Worm (Caenorhabditis elegans) whole organism, young adult: ENCODE data around the gene tir-1.

Experiments
- B0019.2 ChIP-seq: fragments of 200-800 bp; sonication (Bioruptor generic); conservative IDR thresholded peaks from 2 replicates; pipeline ENCODE4 v1.3.6; 2022; ENCODE audit warnings: missing genetic modification reagents, missing genetic modification characterization, missing compliant biosample characterization
- B0261.1 ChIP-seq: sonication (generic microtip); optimal IDR thresholded peaks from 2 replicates; lab custom pipeline; 2016; ENCODE audit warnings: mild to moderate bottlenecking, missing genetic modification characterization, moderate library complexity, missing compliant biosample characterization
- B0336.3 ChIP-seq: fragments of 200-800 bp; sonication (Bioruptor generic); IDR thresholded peaks from 2 replicates; pipeline ENCODE4 v1.3.6; 2022; ENCODE audit warnings: missing genetic modification characterization, missing compliant biosample characterization
- F55B11.4 ChIP-seq: sonication (generic microtip); optimal IDR thresholded peaks from 2 replicates; lab custom pipeline; 2016; ENCODE audit warnings: missing compliant biosample characterization, missing genetic modification characterization, borderline replicate concordance; ENCODE audit not compliant: insufficient read depth
- K12H6.12 ChIP-seq: fragments of 200-800 bp; sonication (Bioruptor generic); optimal IDR thresholded peaks from 2 replicates; lab custom pipeline; 2018; ENCODE audit warnings: mild to moderate bottlenecking, missing genetic modification characterization, missing compliant biosample characterization
- Y56A3A.18 ChIP-seq: fragments of 200-800 bp; sonication (Bioruptor generic); IDR thresholded peaks from 2 replicates; pipeline ENCODE4 v1.3.6; 2022; ENCODE audit warnings: missing genetic modification reagents, missing genetic modification characterization, missing compliant biosample characterization
- Y67H2A.10 ChIP-seq: fragments of 200-800 bp; sonication (Bioruptor generic); conservative IDR thresholded peaks from 2 replicates; pipeline ENCODE4 v1.3.6; 2022; ENCODE audit warnings: missing genetic modification reagents, missing genetic modification characterization, missing compliant biosample characterization
- aptf-2 ChIP-seq: fragments of 200-800 bp; sonication (Bioruptor generic); conservative IDR thresholded peaks from 2 replicates; pipeline ENCODE4 v1.3.6; 2022; ENCODE audit warnings: missing genetic modification reagents, missing genetic modification characterization, missing compliant biosample characterization
- attf-3 ChIP-seq: fragments of 200-800 bp; sonication (Bioruptor generic); conservative IDR thresholded peaks from 2 replicates; pipeline ENCODE4 v1.3.6; 2022; ENCODE audit warnings: missing genetic modification reagents, missing genetic modification characterization, missing compliant biosample characterization
- bed-1 ChIP-seq: fragments of 200-800 bp; sonication (Bioruptor generic); IDR thresholded peaks from 2 replicates; pipeline ENCODE4 v1.3.6; 2022; ENCODE audit warnings: missing genetic modification reagents, missing genetic modification characterization, missing compliant biosample characterization
- bed-2 ChIP-seq: fragments of 200-800 bp; sonication (Bioruptor generic); IDR thresholded peaks from 2 replicates; pipeline ENCODE4 v1.3.6; 2022; ENCODE audit warnings: missing genetic modification reagents, missing genetic modification characterization, missing compliant biosample characterization
- ceh-100 ChIP-seq: fragments of 200-800 bp; sonication (Bioruptor generic); IDR thresholded peaks from 2 replicates; pipeline ENCODE4 v1.3.6; 2022; ENCODE audit warnings: missing genetic modification reagents, missing genetic modification characterization, missing compliant biosample characterization
- ceh-40 ChIP-seq: fragments of 200-800 bp; sonication (Bioruptor generic); IDR thresholded peaks from 2 replicates; pipeline ENCODE4 v1.3.6; 2022; ENCODE audit warnings: missing genetic modification characterization, missing compliant biosample characterization
- ceh-91 ChIP-seq: fragments of 200-800 bp; sonication (Bioruptor generic); IDR thresholded peaks from 2 replicates; pipeline ENCODE4 v1.3.6; 2022; ENCODE audit warnings: missing genetic modification reagents, missing genetic modification characterization, missing compliant biosample characterization
- chd-7 ChIP-seq: sonication (generic microtip); optimal IDR thresholded peaks from 2 replicates; lab custom pipeline; 2016; ENCODE audit warnings: mild to moderate bottlenecking, missing genetic modification characterization, moderate library complexity, missing compliant biosample characterization
- dox-1 ChIP-seq: fragments of 200-800 bp; sonication (Bioruptor generic); IDR thresholded peaks from 2 replicates; pipeline ENCODE4 v1.3.6; 2022; ENCODE audit warnings: missing genetic modification reagents, missing genetic modification characterization, missing compliant biosample characterization
- dpff-1 ChIP-seq: sonication (generic microtip); optimal IDR thresholded peaks from 2 replicates; lab custom pipeline; 2017; ENCODE audit warnings: mild to moderate bottlenecking, missing genetic modification characterization, missing compliant biosample characterization
- egrh-3 ChIP-seq: fragments of 200-800 bp; sonication (Bioruptor generic); IDR thresholded peaks from 2 replicates; pipeline ENCODE4 v1.3.6; 2022; ENCODE audit warnings: missing genetic modification reagents, missing genetic modification characterization, missing compliant biosample characterization
- gei-17 ChIP-seq: fragments of 200-800 bp; sonication (Bioruptor generic); optimal IDR thresholded peaks from 2 replicates; lab custom pipeline; 2018; ENCODE audit warnings: mild to moderate bottlenecking, missing genetic modification characterization, missing compliant biosample characterization
- hlh-12 ChIP-seq: sonication (generic microtip); optimal IDR thresholded peaks from 2 replicates; lab custom pipeline; 2016; ENCODE audit warnings: missing genetic modification characterization, missing compliant biosample characterization
- lag-1 ChIP-seq: fragments of 200-800 bp; sonication (Bioruptor generic); IDR thresholded peaks from 2 replicates; pipeline ENCODE4 v1.3.6; 2022; ENCODE audit warnings: missing genetic modification reagents, missing genetic modification characterization, missing compliant biosample characterization
- let-607 ChIP-seq, 2 experiments: fragments of 200-800 bp in 1 of 2; sonication (Bioruptor generic) in 1 of 2; sonication (generic microtip) in 1 of 2; optimal IDR thresholded peaks; 2 replicates each; lab custom pipeline; 2016 to 2018; ENCODE audit warnings: mild to moderate bottlenecking in 2 of 2, missing compliant biosample characterization in 2 of 2, missing genetic modification characterization in 2 of 2, moderate library complexity in 2 of 2, missing genotype in 1 of 2
- lin-26 ChIP-seq: fragments of 200-800 bp; sonication (Bioruptor generic); IDR thresholded peaks from 2 replicates; pipeline ENCODE4 v1.3.6; 2022; ENCODE audit warnings: missing genetic modification reagents, missing genetic modification characterization, missing compliant biosample characterization
- lin-40 ChIP-seq: sonication (generic microtip); optimal IDR thresholded peaks from 2 replicates; lab custom pipeline; 2016; ENCODE audit warnings: missing genetic modification characterization, mild to moderate bottlenecking, missing compliant biosample characterization, missing genotype, missing genetic modification reagents
- lin-54 ChIP-seq: fragments of 200-800 bp; sonication (Bioruptor generic); optimal IDR thresholded peaks from 2 replicates; lab custom pipeline; 2018; ENCODE audit warnings: mild to moderate bottlenecking, missing genetic modification characterization, missing compliant biosample characterization
- lsl-1 ChIP-seq: fragments of 200-800 bp; sonication (Bioruptor generic); optimal IDR thresholded peaks from 2 replicates; lab custom pipeline; 2018; ENCODE audit warnings: mild to moderate bottlenecking, missing genetic modification characterization, moderate library complexity, missing compliant biosample characterization
- madf-10 ChIP-seq: sonication (generic microtip); optimal IDR thresholded peaks from 2 replicates; lab custom pipeline; 2016; ENCODE audit warnings: mild to moderate bottlenecking, missing genetic modification characterization, missing compliant biosample characterization
- madf-3 ChIP-seq: fragments of 200-800 bp; sonication (Bioruptor generic); IDR thresholded peaks from 2 replicates; pipeline ENCODE4 v1.3.6; 2022; ENCODE audit warnings: missing genetic modification reagents, missing genetic modification characterization, missing compliant biosample characterization
- madf-6 ChIP-seq: fragments of 200-800 bp; sonication (Bioruptor generic); IDR thresholded peaks from 2 replicates; pipeline ENCODE4 v1.3.6; 2022; ENCODE audit warnings: missing genetic modification reagents, missing genetic modification characterization, missing compliant biosample characterization
- mel-28 ChIP-seq: sonication (generic microtip); optimal IDR thresholded peaks from 2 replicates; lab custom pipeline; 2016; ENCODE audit warnings: borderline replicate concordance, mild to moderate bottlenecking, missing genetic modification characterization, missing compliant biosample characterization
- mes-4 ChIP-seq: sonication (generic microtip); optimal IDR thresholded peaks from 2 replicates; lab custom pipeline; 2016; ENCODE audit warnings: missing genotype, missing genetic modification characterization, missing compliant biosample characterization
- nfya-1 ChIP-seq: sonication (generic microtip); optimal IDR thresholded peaks from 2 replicates; lab custom pipeline; 2017; ENCODE audit warnings: antibody characterized with exemption, missing compliant biosample characterization, missing genetic modification characterization, borderline replicate concordance; ENCODE audit not compliant: insufficient read depth
- nfyb-1 ChIP-seq: fragments of 200-800 bp; sonication (Bioruptor generic); IDR thresholded peaks from 2 replicates; pipeline ENCODE4 v1.3.6; 2022; ENCODE audit warnings: missing genetic modification reagents, missing genetic modification characterization, missing compliant biosample characterization
- nhr-179 ChIP-seq: sonication (generic microtip); optimal IDR thresholded peaks from 2 replicates; lab custom pipeline; 2016; ENCODE audit warnings: mild to moderate bottlenecking, missing genetic modification characterization, missing compliant biosample characterization
- nhr-80 ChIP-seq: sonication (generic microtip); optimal IDR thresholded peaks from 2 replicates; lab custom pipeline; 2016; ENCODE audit warnings: missing genetic modification characterization, missing compliant biosample characterization
- nhr-90 ChIP-seq: sonication (generic microtip); optimal IDR thresholded peaks from 2 replicates; lab custom pipeline; 2016; ENCODE audit warnings: missing genotype, mild to moderate bottlenecking, missing genetic modification characterization, missing compliant biosample characterization
- repo-1 ChIP-seq: sonication (generic microtip); optimal IDR thresholded peaks from 2 replicates; lab custom pipeline; 2017; ENCODE audit warnings: mild to moderate bottlenecking, missing genetic modification characterization, missing compliant biosample characterization
- sdz-38 ChIP-seq: sonication (generic microtip); optimal IDR thresholded peaks from 2 replicates; lab custom pipeline; 2016; ENCODE audit warnings: missing genotype, missing genetic modification characterization, missing compliant biosample characterization
- snpc-1.1 ChIP-seq: sonication (generic microtip); optimal IDR thresholded peaks from 2 replicates; lab custom pipeline; 2017; ENCODE audit warnings: missing genetic modification characterization, mild to moderate bottlenecking, missing compliant biosample characterization, antibody characterized with exemption, moderate library complexity, missing genotype, missing genetic modification reagents; ENCODE audit not compliant: insufficient read depth
- snpc-1.3 ChIP-seq: sonication (generic microtip); optimal IDR thresholded peaks from 2 replicates; lab custom pipeline; 2017; ENCODE audit warnings: missing genetic modification characterization, mild to moderate bottlenecking, missing compliant biosample characterization, antibody characterized with exemption, moderate library complexity, missing genotype, missing genetic modification reagents; ENCODE audit not compliant: insufficient read depth
- somi-1 ChIP-seq: fragments of 200-800 bp; sonication (Bioruptor generic); optimal IDR thresholded peaks from 2 replicates; lab custom pipeline; 2018; ENCODE audit warnings: mild to moderate bottlenecking, missing genetic modification characterization, missing compliant biosample characterization
- tbp1 ChIP-seq: fragments of 200-800 bp; sonication (Bioruptor generic); optimal IDR thresholded peaks from 2 replicates; lab custom pipeline; 2018; ENCODE audit warnings: mild to moderate bottlenecking, missing genetic modification characterization, missing compliant biosample characterization
- unc-62 ChIP-seq: fragments of 150-350 bp; optimal IDR thresholded peaks from 2 replicates; lab custom pipeline; 2014; ENCODE audit warnings: missing biosample characterization, missing genetic modification reagents, missing genetic modification characterization
- xnd-1 ChIP-seq: sonication (generic microtip); optimal IDR thresholded peaks from 2 replicates; lab custom pipeline; 2016; ENCODE audit warnings: missing genotype, missing genetic modification reagents, missing genetic modification characterization, missing compliant biosample characterization
- zfh-2 ChIP-seq: fragments of 200-800 bp; sonication (Bioruptor generic); conservative IDR thresholded peaks from 2 replicates; pipeline ENCODE4 v1.3.6; 2022; ENCODE audit warnings: missing genetic modification reagents, missing genetic modification characterization, missing compliant biosample characterization
- zim-3 ChIP-seq: sonication (generic microtip); optimal IDR thresholded peaks from 2 replicates; lab custom pipeline; 2017; ENCODE audit warnings: mild to moderate bottlenecking, missing genetic modification characterization, moderate library complexity, missing compliant biosample characterization
- ztf-26 ChIP-seq: sonication (generic microtip); optimal IDR thresholded peaks from 2 replicates; lab custom pipeline; 2017; ENCODE audit warnings: missing genetic modification characterization, missing compliant biosample characterization
- ztf-3 ChIP-seq: fragments of 200-800 bp; sonication (Bioruptor generic); optimal IDR thresholded peaks from 2 replicates; lab custom pipeline; 2018; ENCODE audit warnings: mild to moderate bottlenecking, missing genetic modification characterization, missing compliant biosample characterization
- ztf-6 ChIP-seq: fragments of 200-800 bp; sonication (Bioruptor generic); IDR thresholded peaks from 2 replicates; pipeline ENCODE4 v1.3.6; 2022; ENCODE audit warnings: missing genetic modification reagents, missing genetic modification characterization, missing compliant biosample characterization

tir-1 gene

DNA sequence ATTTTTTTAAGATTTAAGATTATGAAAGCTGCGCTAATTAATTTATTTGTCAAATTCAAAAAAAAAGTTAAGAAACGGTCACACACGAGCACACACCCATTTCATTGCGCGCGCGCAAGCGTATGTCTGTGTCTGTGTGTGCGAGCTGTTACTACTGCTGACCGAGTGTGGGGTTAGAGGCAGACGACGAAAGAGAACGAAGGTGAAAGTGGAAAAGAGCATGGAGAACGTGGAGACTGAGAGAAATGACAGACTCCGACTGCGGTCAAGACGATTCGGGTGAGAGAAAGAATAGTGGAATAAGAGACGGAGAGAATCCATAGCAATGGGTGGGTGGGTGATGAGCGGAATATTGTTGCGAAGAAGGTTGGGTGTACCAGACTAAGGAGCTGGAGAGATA, 81.3 kb downstream of the tir-1 start (continued):
- no peak for TF ChIP-seq ceh-100 (GFP tag; lab: Robert Waterston, UW)
- no peak for TF ChIP-seq madf-3 (GFP tag; lab: Robert Waterston, UW)
- TF ChIP-seq ztf-26 (tag; lab: Kevin White, UChicago) = no peak
- 0 out of 2 replicates have a peak, but pooled peaks have one; percentile 16 for TF ChIP-seq madf-6 (GFP tag; lab: Robert Waterston, UW)
- TF ChIP-seq nhr-90 (tag; lab: Kevin White, UChicago) = no peak
- no peak for TF ChIP-seq B0261.1 (tag; lab: Kevin White, UChicago)
- peak; percentile 36 for TF ChIP-seq lin-54 (GFP tag; lab: Kevin White, UChicago)
- no peak for TF ChIP-seq F55B11.4 (tag; lab: Kevin White, UChicago)
- no peak for TF ChIP-seq zim-3 (tag; lab: Kevin White, UChicago)
- 0 out of 2 replicates have a peak, but pooled peaks have one; percentile 23 for TF ChIP-seq attf-3 (GFP tag; lab: Robert Waterston, UW)
- no peak for TF ChIP-seq snpc-1.1
- no peak for TF ChIP-seq lsl-1 (GFP tag; lab: Kevin White, UChicago)
- TF ChIP-seq Y67H2A.10 (GFP tag; lab: Robert Waterston, UW) = no peak
- no peak for TF ChIP-seq lin-40
- no peak for TF ChIP-seq snpc-1.3 (tag; lab: Kevin White, UChicago)
- no peak for TF ChIP-seq lin-26 (GFP tag; lab: Robert Waterston, UW)
- TF ChIP-seq ceh-91 (GFP tag; lab: Robert Waterston, UW) = no peak
- 0 out of 2 replicates have a peak, but pooled peaks have one; percentile 29 for TF ChIP-seq egrh-3 (GFP tag; lab: Robert Waterston, UW)
- TF ChIP-seq ztf-6 (GFP tag; lab: Robert Waterston, UW) = 0 out of 2 replicates have a peak, but pooled peaks have one; percentile 40
- TF ChIP-seq mel-28 = no peak
- TF ChIP-seq B0336.3 (GFP tag; lab: Robert Waterston, UW) = no peak
- TF ChIP-seq repo-1 = no peak
- TF ChIP-seq aptf-2 (GFP tag; lab: Robert Waterston, UW) = no peak
- no peak for TF ChIP-seq somi-1
- TF ChIP-seq xnd-1 (tag; lab: Kevin White, UChicago) = no peak
- no peak for TF ChIP-seq ceh-40 (GFP tag; lab: Robert Waterston, UW)
- TF ChIP-seq Y56A3A.18 (GFP tag; lab: Robert Waterston, UW) = no peak
- no peak for TF ChIP-seq bed-1 (GFP tag; lab: Robert Waterston, UW)
- TF ChIP-seq unc-62 (GFP tag; lab: Kevin White, UChicago) = no peak
- TF ChIP-seq chd-7 (tag; lab: Kevin White, UChicago) = no peak
- TF ChIP-seq madf-10 (tag; lab: Kevin White, UChicago) = no peak
- TF ChIP-seq B0019.2 (GFP tag; lab: Robert Waterston, UW) = no peak
- TF ChIP-seq mes-4 (tag; lab: Kevin White, UChicago) = no peak
- TF ChIP-seq nhr-179 = no peak
- no peak for TF ChIP-seq hlh-12 (tag; lab: Kevin White, UChicago)
- TF ChIP-seq dpff-1 (tag; lab: Kevin White, UChicago) = no peak
- no peak for TF ChIP-seq tbp1 (GFP tag; lab: Kevin White, UChicago)
- TF ChIP-seq dox-1 = peak; percentile 80
- no peak for TF ChIP-seq let-607 (tag; optimal IDR thresholded peaks at IDR 0.05; lab: Kevin White, UChicago)
- TF ChIP-seq nfya-1 = no peak
- no peak for TF ChIP-seq ztf-3 (GFP tag; lab: Kevin White, UChicago)
- TF ChIP-seq gei-17 (GFP tag; lab: Kevin White, UChicago) = no peak
- TF ChIP-seq zfh-2 (GFP tag; lab: Robert Waterston, UW) = peak; percentile 80
- TF ChIP-seq bed-2 (GFP tag; lab: Robert Waterston, UW) = no peak
- TF ChIP-seq lag-1 (GFP tag; lab: Robert Waterston, UW) = no peak
- no peak for TF ChIP-seq sdz-38 (tag; lab: Kevin White, UChicago)
- TF ChIP-seq nhr-80 (tag; lab: Kevin White, UChicago) = peak; percentile 77
- peak; percentile 24 for TF ChIP-seq K12H6.12
- peak; percentile 67; the same call in 1 of the 2 replicates for TF ChIP-seq nfyb-1 (GFP tag; lab: Robert Waterston, UW)
